Worm (Caenorhabditis elegans): ENCODE data around the gene M117.1.
A peak's percentile ranks its signal among the peaks of the same experiment; 100 is the strongest.

DNA sequence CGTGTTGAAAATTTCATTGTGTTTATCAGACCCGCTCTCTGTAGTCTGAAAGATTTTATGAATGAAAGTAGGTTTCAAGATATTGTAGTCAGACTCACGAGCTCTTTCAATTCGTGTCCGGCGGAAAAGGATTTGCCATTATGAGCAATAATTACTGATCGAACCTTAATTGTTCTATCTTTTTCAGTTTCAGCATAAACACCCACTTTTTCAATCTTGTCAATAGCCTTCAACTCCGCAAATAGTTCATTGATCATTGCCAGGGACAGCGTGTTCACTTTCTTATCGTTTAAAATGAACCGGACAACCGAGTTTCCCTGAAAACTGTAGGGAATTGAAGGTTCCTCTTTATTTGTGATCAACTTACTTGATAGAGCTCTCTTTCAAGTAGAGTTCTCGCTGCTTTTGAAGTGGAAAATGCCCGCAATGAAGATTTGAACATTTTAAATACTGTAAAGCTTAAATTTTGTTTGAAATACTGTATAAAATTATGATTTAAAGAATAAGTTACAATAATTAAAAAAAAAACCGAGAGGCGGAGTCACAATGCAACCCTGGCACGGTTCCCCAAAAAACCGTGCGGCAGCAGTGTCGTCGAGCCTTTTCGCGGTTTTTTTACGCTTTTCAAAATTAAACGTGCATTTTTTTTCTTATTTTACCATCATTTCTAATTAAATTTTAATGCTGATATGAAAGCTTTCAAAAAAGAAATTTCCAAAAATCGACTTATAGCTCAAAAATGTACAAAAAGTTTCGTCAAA is 42.0 kb downstream of the M117.1 start, which contains the start of gene ech-2:
- TF ChIP-seq zag-1 (tag; optimal IDR thresholded peaks at IDR 0.05) = no peak
- no peak for TF ChIP-seq nhr-10 (tag; optimal IDR thresholded peaks at IDR 0.05)
- no peak for TF ChIP-seq ceh-82 (tag; optimal IDR thresholded peaks at IDR 0.05)
- peak; percentile 15 for TF ChIP-seq C34F6.9 (tag; optimal IDR thresholded peaks at IDR 0.05)
- TF ChIP-seq unc-39 (tag; optimal IDR thresholded peaks at IDR 0.05) = no peak
